Worm (Caenorhabditis elegans) whole organism, young adult: ENCODE results near the gene M151.1.

ENCODE experiments used
- F52B5.7 ChIP-seq: sonication (generic microtip); optimal IDR thresholded peaks from 2 replicates; lab custom pipeline; 2016; ENCODE audit warnings: mild to moderate bottlenecking, missing genetic modification characterization, missing compliant biosample characterization
- chd-7 ChIP-seq: sonication (generic microtip); optimal IDR thresholded peaks from 2 replicates; lab custom pipeline; 2016; ENCODE audit warnings: mild to moderate bottlenecking, missing genetic modification characterization, moderate library complexity, missing compliant biosample characterization
- egrh-3 ChIP-seq: fragments of 200-800 bp; sonication (Bioruptor generic); IDR thresholded peaks from 2 replicates; pipeline ENCODE4 v1.3.6; 2022; ENCODE audit warnings: missing genetic modification reagents, missing genetic modification characterization, missing compliant biosample characterization
- lin-40 ChIP-seq: sonication (generic microtip); optimal IDR thresholded peaks from 2 replicates; lab custom pipeline; 2016; ENCODE audit warnings: missing genetic modification characterization, mild to moderate bottlenecking, missing compliant biosample characterization, missing genotype, missing genetic modification reagents
- pbrm-1 ChIP-seq: fragments of 200-800 bp; sonication (Bioruptor generic); IDR thresholded peaks from 2 replicates; pipeline ENCODE4 v1.3.6; 2022; ENCODE audit warnings: missing genetic modification reagents, missing genetic modification characterization, missing compliant biosample characterization
- sea-2 ChIP-seq: fragments of 200-800 bp; sonication (Bioruptor generic); IDR thresholded peaks from 2 replicates; pipeline ENCODE4 v1.3.6; 2022; ENCODE audit warnings: missing genetic modification characterization, missing compliant biosample characterization
- snpc-3.4 ChIP-seq: sonication (generic microtip); optimal IDR thresholded peaks from 2 replicates; lab custom pipeline; 2017; ENCODE audit warnings: missing genetic modification characterization, mild to moderate bottlenecking, missing compliant biosample characterization, antibody characterized with exemption, moderate library complexity, missing genotype, missing genetic modification reagents
- snpc-4 ChIP-seq, 5 experiments: fragments of 150-350 bp in 1 of 5; sonication (generic microtip) in 4 of 5; optimal IDR thresholded peaks; 2 replicates each; lab custom pipeline; 2014 to 2018; ENCODE audit warnings: missing genetic modification characterization in 5 of 5, missing biosample characterization in 3 of 5, antibody characterized with exemption in 2 of 5, mild to moderate bottlenecking in 2 of 5, missing compliant biosample characterization in 2 of 5, missing genotype in 2 of 5, moderate library complexity in 2 of 5, missing genetic modification reagents in 1 of 5
- unc-130 ChIP-seq: sonication (generic microtip); optimal IDR thresholded peaks from 2 replicates; lab custom pipeline; 2016; ENCODE audit warnings: missing genetic modification reagents, missing genetic modification characterization, missing compliant biosample characterization

ce11 chrII:3641197-3641596, at the start of gene M151.1:
- TF ChIP-seq sea-2 (GFP tag; lab: Robert Waterston, UW) (no peak), egrh-3 (no peak), snpc-3.4 (tag; lab: Kevin White, UChicago) (no peak), lin-40 (no peak), pbrm-1 (GFP tag; lab: Robert Waterston, UW) (no peak), snpc-4 (GFP tag; optimal IDR thresholded peaks at IDR 0.05; lab: Kevin White, UChicago) (no peak), snpc-4 (tag; optimal IDR thresholded peaks at IDR 0.05; lab: Kevin White, UChicago) (no peak), F52B5.7 (tag; lab: Kevin White, UChicago) (no peak), chd-7 (no peak), unc-130 (no peak)
